Fruit fly (Drosophila melanogaster): Measurements from ENCODE around the gene Tango6.

- TF ChIP-seq CTCF (optimal IDR thresholded peaks at IDR 0.05) (no peak), CG8478 (optimal IDR thresholded peaks at IDR 0.05) (no peak)
These were observed 17.3 kb downstream of the Tango6 start for dm6 chr2L:18986125-18986498.

Data from S2 (cell line).